Worm (Caenorhabditis elegans) whole organism, L1 larva: ENCODE results near the gene npr-5.
A peak's percentile ranks its signal among the peaks of the same experiment; 100 is the strongest.

Experiments
- C16A3.4 ChIP-seq: fragments of 150-350 bp; optimal IDR thresholded peaks from 2 replicates; lab custom pipeline; 2014; ENCODE audit warnings: missing biosample characterization, missing genetic modification characterization
- aha-1 ChIP-seq: fragments of 150-350 bp; optimal IDR thresholded peaks from 2 replicates; lab custom pipeline; 2014; ENCODE audit warnings: missing biosample characterization, missing genetic modification characterization
- alr-1 ChIP-seq: fragments of 200-800 bp; sonication (Bioruptor generic); optimal IDR thresholded peaks from 2 replicates; lab custom pipeline; 2018; ENCODE audit warnings: borderline replicate concordance, mild to moderate bottlenecking, missing genetic modification characterization, missing compliant biosample characterization
- aly-2 ChIP-seq: fragments of 150-350 bp; optimal IDR thresholded peaks from 2 replicates; lab custom pipeline; 2014; ENCODE audit warnings: missing biosample characterization, missing genetic modification characterization
- ama-1 ChIP-seq: fragments of 150-350 bp; optimal IDR thresholded peaks from 2 replicates; lab custom pipeline; 2014
- ceh-8 ChIP-seq: fragments of 200-800 bp; sonication (Bioruptor generic); optimal IDR thresholded peaks from 2 replicates; lab custom pipeline; 2018; ENCODE audit warnings: mild to moderate bottlenecking, missing genetic modification characterization, moderate library complexity, missing compliant biosample characterization
- dsc-1 ChIP-seq: sonication (generic microtip); optimal IDR thresholded peaks from 2 replicates; lab custom pipeline; 2016; ENCODE audit warnings: mild to moderate bottlenecking, missing genetic modification characterization, missing compliant biosample characterization
- efl-3 ChIP-seq: fragments of 200-800 bp; sonication (Bioruptor generic); optimal IDR thresholded peaks from 2 replicates; lab custom pipeline; 2018; ENCODE audit warnings: mild to moderate bottlenecking, missing genetic modification characterization, missing compliant biosample characterization
- fkh-4 ChIP-seq: sonication (generic microtip); optimal IDR thresholded peaks from 2 replicates; lab custom pipeline; 2016; ENCODE audit warnings: missing compliant biosample characterization, missing genetic modification characterization, borderline replicate concordance
- fos-1 ChIP-seq: fragments of 150-350 bp; optimal IDR thresholded peaks from 2 replicates; lab custom pipeline; 2014; ENCODE audit warnings: missing biosample characterization, missing genetic modification characterization
- hlh-17 ChIP-seq: fragments of 200-800 bp; sonication (Bioruptor generic); optimal IDR thresholded peaks from 2 replicates; lab custom pipeline; 2018; ENCODE audit warnings: missing genetic modification characterization, mild to moderate bottlenecking, missing compliant biosample characterization, moderate library complexity, borderline replicate concordance
- hlh-4 ChIP-seq: sonication (generic microtip); optimal IDR thresholded peaks from 2 replicates; lab custom pipeline; 2016; ENCODE audit warnings: mild to moderate bottlenecking, missing genetic modification characterization, missing compliant biosample characterization
- hpl-2 ChIP-seq: fragments of 150-350 bp; optimal IDR thresholded peaks from 2 replicates; lab custom pipeline; 2014; ENCODE audit warnings: missing biosample characterization, missing genetic modification reagents, missing genetic modification characterization
- jun-1 ChIP-seq: fragments of 150-350 bp; optimal IDR thresholded peaks from 2 replicates; lab custom pipeline; 2014; ENCODE audit warnings: missing biosample characterization, missing genetic modification reagents, missing genetic modification characterization
- lin-13 ChIP-seq: fragments of 150-350 bp; optimal IDR thresholded peaks from 2 replicates; lab custom pipeline; 2014; ENCODE audit warnings: missing biosample characterization, missing genetic modification reagents, missing genetic modification characterization
- lin-14 ChIP-seq: fragments of 200-800 bp; sonication (Bioruptor generic); optimal IDR thresholded peaks from 2 replicates; lab custom pipeline; 2018; ENCODE audit warnings: mild to moderate bottlenecking, missing genetic modification characterization, moderate library complexity, missing compliant biosample characterization
- lin-15B ChIP-seq: fragments of 150-350 bp; sonication (generic microtip); optimal IDR thresholded peaks from 3 replicates; lab custom pipeline; 2014; ENCODE audit warnings: missing biosample characterization, missing genetic modification characterization
- lir-3 ChIP-seq: sonication (generic microtip); optimal IDR thresholded peaks from 2 replicates; lab custom pipeline; 2016; ENCODE audit warnings: mild to moderate bottlenecking, missing genetic modification characterization, moderate library complexity, missing compliant biosample characterization; ENCODE audit not compliant: poor library complexity
- lsy-2 ChIP-seq, 2 experiments: fragments of 150-350 bp; optimal IDR thresholded peaks; 2 replicates each; lab custom pipeline; 2014; ENCODE audit warnings: missing biosample characterization in 2 of 2, missing genetic modification characterization in 2 of 2
- mef-2 ChIP-seq: fragments of 150-350 bp; optimal IDR thresholded peaks from 2 replicates; lab custom pipeline; 2014; ENCODE audit warnings: missing biosample characterization, missing genetic modification characterization
- nhr-11 ChIP-seq: fragments of 150-350 bp; optimal IDR thresholded peaks from 2 replicates; lab custom pipeline; 2014; ENCODE audit warnings: missing biosample characterization, missing genetic modification characterization
- nhr-12 ChIP-seq: sonication (generic microtip); optimal IDR thresholded peaks from 2 replicates; lab custom pipeline; 2017; ENCODE audit warnings: missing biosample characterization, missing genetic modification characterization
- nhr-19 ChIP-seq: fragments of 200-800 bp; sonication (Bioruptor generic); conservative IDR thresholded peaks from 2 replicates; pipeline ENCODE4 v1.3.6; 2022; ENCODE audit warnings: missing genetic modification characterization, missing compliant biosample characterization
- nhr-20 ChIP-seq: sonication (generic microtip); optimal IDR thresholded peaks from 2 replicates; lab custom pipeline; 2016; ENCODE audit warnings: mild to moderate bottlenecking, missing genetic modification characterization, missing compliant biosample characterization
- nhr-237 ChIP-seq: fragments of 150-350 bp; optimal IDR thresholded peaks from 2 replicates; lab custom pipeline; 2014; ENCODE audit warnings: missing biosample characterization, missing genetic modification characterization
- nhr-28 ChIP-seq: fragments of 150-350 bp; optimal IDR thresholded peaks from 2 replicates; lab custom pipeline; 2014; ENCODE audit warnings: missing biosample characterization, missing genetic modification characterization
- nhr-47 ChIP-seq: sonication (generic microtip); optimal IDR thresholded peaks from 2 replicates; lab custom pipeline; 2016; ENCODE audit warnings: mild to moderate bottlenecking, missing genetic modification characterization, moderate library complexity, missing compliant biosample characterization
- nhr-85 ChIP-seq: sonication (generic microtip); peaks from one replicate; lab custom pipeline; 2016; ENCODE audit warnings: missing genetic modification characterization, inconsistent platforms, missing compliant biosample characterization
- pax-3 ChIP-seq: fragments of 200-800 bp; sonication (Bioruptor generic); optimal IDR thresholded peaks from 2 replicates; lab custom pipeline; 2018; ENCODE audit warnings: mild to moderate bottlenecking, missing genetic modification characterization, moderate library complexity, missing compliant biosample characterization
- pqm-1 ChIP-seq: sonication (generic microtip); optimal IDR thresholded peaks from 3 replicates; lab custom pipeline; 2017; ENCODE audit warnings: missing biosample characterization, missing genetic modification characterization
- rnt-1 ChIP-seq: sonication (generic microtip); optimal IDR thresholded peaks from 2 replicates; lab custom pipeline; 2016; ENCODE audit warnings: mild to moderate bottlenecking, missing genetic modification characterization, moderate library complexity, missing compliant biosample characterization
- skn-1 ChIP-seq: fragments of 150-350 bp; optimal IDR thresholded peaks from 2 replicates; lab custom pipeline; 2014; ENCODE audit warnings: missing biosample characterization, missing genetic modification characterization
- snu-23 ChIP-seq: sonication (generic microtip); optimal IDR thresholded peaks from 2 replicates; lab custom pipeline; 2016; ENCODE audit warnings: missing genetic modification characterization, missing compliant biosample characterization
- sptf-1 ChIP-seq: fragments of 150-350 bp; optimal IDR thresholded peaks from 2 replicates; lab custom pipeline; 2014; ENCODE audit warnings: missing biosample characterization, missing genetic modification characterization
- sup-37 ChIP-seq: fragments of 200-800 bp; sonication (Bioruptor generic); optimal IDR thresholded peaks from 2 replicates; lab custom pipeline; 2018; ENCODE audit warnings: mild to moderate bottlenecking, missing genetic modification characterization, missing compliant biosample characterization
- swsn-7 ChIP-seq: sonication (generic microtip); optimal IDR thresholded peaks from 2 replicates; lab custom pipeline; 2016; ENCODE audit warnings: missing genetic modification characterization, missing compliant biosample characterization
- tbx-2 ChIP-seq: sonication (generic microtip); optimal IDR thresholded peaks from 2 replicates; lab custom pipeline; 2016; ENCODE audit warnings: missing genetic modification characterization, missing compliant biosample characterization
- unc-30 ChIP-seq: sonication (generic microtip); optimal IDR thresholded peaks from 2 replicates; lab custom pipeline; 2017; ENCODE audit warnings: missing biosample characterization, missing genetic modification characterization
- unc-62 ChIP-seq: fragments of 150-350 bp; optimal IDR thresholded peaks from 2 replicates; lab custom pipeline; 2014; ENCODE audit warnings: missing biosample characterization, missing genetic modification reagents, missing genetic modification characterization
- unc-98 ChIP-seq: fragments of 200-800 bp; sonication (Bioruptor generic); IDR thresholded peaks from 2 replicates; pipeline ENCODE4 v1.3.6; 2022; ENCODE audit warnings: missing genetic modification characterization, missing compliant biosample characterization
- xbp-1 ChIP-seq: sonication (generic microtip); optimal IDR thresholded peaks from 2 replicates; lab custom pipeline; 2016; ENCODE audit warnings: missing genetic modification characterization, missing compliant biosample characterization
- zip-4 ChIP-seq: fragments of 200-800 bp; sonication (Bioruptor generic); optimal IDR thresholded peaks from 2 replicates; lab custom pipeline; 2018; ENCODE audit warnings: mild to moderate bottlenecking, missing genetic modification characterization, moderate library complexity, missing compliant biosample characterization
- ztf-11 ChIP-seq, 2 experiments: sonication (generic microtip); optimal IDR thresholded peaks; 2 replicates each; lab custom pipeline; 2016 to 2017; ENCODE audit warnings: missing genetic modification characterization in 2 of 2, missing biosample characterization in 1 of 2, missing compliant biosample characterization in 1 of 2
- ztf-4 ChIP-seq: fragments of 150-350 bp; optimal IDR thresholded peaks from 2 replicates; lab custom pipeline; 2014; ENCODE audit warnings: missing biosample characterization, missing genetic modification characterization

Gene npr-5

ce11 chrV:298395-298794, 16.9 kb upstream of the npr-5 start:
- no peak for TF ChIP-seq unc-62 (GFP tag; lab: Kevin White, UChicago)
- TF ChIP-seq unc-98 (GFP tag; lab: Robert Waterston, UW), result no peak
- no peak for TF ChIP-seq fos-1 (tag; lab: Kevin White, UChicago)

- TF ChIP-seq nhr-20 (tag; lab: Kevin White, UChicago) (no peak), nhr-28 (no peak), aha-1 (tag; lab: Kevin White, UChicago) (no peak), C16A3.4 (no peak)
Observed at ce11 chrV:297424-297991, 16.0 kb upstream of the npr-5 start, which contains the start of gene F33E11.2. F33E11.2 (plus strand) TSS chrV:297947.

- no peak for TF ChIP-seq xbp-1 (tag; lab: Kevin White, UChicago)
- no peak for TF ChIP-seq ama-1 (lab: Kevin White, UChicago)
- no peak for TF ChIP-seq ztf-11 (tag; optimal IDR thresholded peaks at IDR 0.05; lab: Kevin White, UChicago)
- TF ChIP-seq jun-1 (tag; lab: Kevin White, UChicago), result no peak
- no peak for TF ChIP-seq zip-4 (GFP tag; lab: Kevin White, UChicago)
- no peak for TF ChIP-seq nhr-28
- no peak for TF ChIP-seq ztf-4 (tag; lab: Kevin White, UChicago)
- TF ChIP-seq alr-1, result no peak
- TF ChIP-seq pax-3 (tag; lab: Kevin White, UChicago), result no peak
- no peak for TF ChIP-seq nhr-12 (tag; lab: Kevin White, UChicago)
- TF ChIP-seq nhr-19 (GFP tag; lab: Robert Waterston, UW), result no peak
- TF ChIP-seq aly-2 (tag; lab: Kevin White, UChicago), result no peak
- TF ChIP-seq lsy-2 (tag; optimal IDR thresholded peaks at IDR 0.05; lab: Kevin White, UChicago), result no peak
- no peak for TF ChIP-seq lin-13 (GFP tag; lab: Kevin White, UChicago)
- TF ChIP-seq hlh-17 (GFP tag; lab: Kevin White, UChicago), result no peak
- TF ChIP-seq snu-23 (GFP tag; lab: Kevin White, UChicago), result no peak
- no peak for TF ChIP-seq fos-1 (tag; lab: Kevin White, UChicago)
- TF ChIP-seq pqm-1 (tag; lab: Kevin White, UChicago), result no peak
- TF ChIP-seq fkh-4 (tag; lab: Kevin White, UChicago), result no peak
Observed at ce11 chrV:295802-296201, 14.3 kb upstream of the npr-5 start.

ce11 chrV:285298-285697, 3.8 kb upstream of the npr-5 start:
- no peak for TF ChIP-seq aly-2 (tag; lab: Kevin White, UChicago)
- no peak for TF ChIP-seq nhr-11 (tag; lab: Kevin White, UChicago)
- no peak for TF ChIP-seq lir-3 (tag; lab: Kevin White, UChicago)
- TF ChIP-seq hlh-17 (GFP tag; lab: Kevin White, UChicago), result no peak
- TF ChIP-seq, all 84 proteins: peak for 0

- peak; percentile 78 for TF ChIP-seq rnt-1 (tag; lab: Kevin White, UChicago)
- TF ChIP-seq nhr-237 (tag; lab: Kevin White, UChicago), result no peak
- no peak for TF ChIP-seq aly-2 (tag; lab: Kevin White, UChicago)
- no peak for TF ChIP-seq dsc-1 (tag; lab: Kevin White, UChicago)
- peak; percentile 35 for TF ChIP-seq snu-23 (GFP tag; lab: Kevin White, UChicago)
- no peak for TF ChIP-seq lin-15B (tag; lab: Kevin White, UChicago)
- TF ChIP-seq nhr-85 (tag; lab: Kevin White, UChicago), result no peak
- no peak for TF ChIP-seq C16A3.4
- no peak for TF ChIP-seq skn-1 (tag; lab: Kevin White, UChicago)
- no peak for TF ChIP-seq swsn-7 (tag; lab: Kevin White, UChicago)
- TF ChIP-seq efl-3 (GFP tag; lab: Kevin White, UChicago), result no peak
- no peak for TF ChIP-seq mef-2 (tag; lab: Kevin White, UChicago)
- TF ChIP-seq hpl-2 (GFP tag; lab: Kevin White, UChicago), result no peak
- no peak for TF ChIP-seq nhr-47 (tag; lab: Kevin White, UChicago)
- no peak for TF ChIP-seq sptf-1 (tag; lab: Kevin White, UChicago)
- peak; percentile 19 to 41 for TF ChIP-seq lsy-2 (tag; optimal IDR thresholded peaks at IDR 0.05; lab: Kevin White, UChicago)
- peak; percentile 77 for TF ChIP-seq lin-14 (GFP tag; lab: Kevin White, UChicago)
- TF ChIP-seq hlh-4, result no peak
- no peak for TF ChIP-seq ceh-8 (GFP tag; lab: Kevin White, UChicago)
- no peak for TF ChIP-seq sup-37
- TF ChIP-seq fos-1 (tag; lab: Kevin White, UChicago), result no peak
- TF ChIP-seq lir-3 (tag; lab: Kevin White, UChicago), result no peak
- no peak for TF ChIP-seq tbx-2 (tag; lab: Kevin White, UChicago)
- no peak for TF ChIP-seq unc-30 (tag; lab: Kevin White, UChicago)
- TF ChIP-seq xbp-1 (tag; lab: Kevin White, UChicago), result no peak
- no peak for TF ChIP-seq nhr-12 (tag; lab: Kevin White, UChicago)
- no peak for TF ChIP-seq ama-1 (lab: Kevin White, UChicago)
Observed at ce11 chrV:284808-285207, 3.3 kb upstream of the npr-5 start.
